Fruit fly (Drosophila melanogaster): Measurements from ENCODE around the gene CG5418.
A peak's percentile ranks its signal among the peaks of the same experiment; 100 is the strongest.

Gene CG5418

dm6 chr2L:12463037-12463436, 10.0 kb upstream of the CG5418 start (continued):
- TF ChIP-seq Chrac-16 (GFP tag; optimal IDR thresholded peaks at IDR 0.05) (no peak), cwo (GFP tag; optimal IDR thresholded peaks at IDR 0.05) (peak; percentile 48), CG13894 (tag; optimal IDR thresholded peaks at IDR 0.05) (no peak), CG10979 (tag; optimal IDR thresholded peaks at IDR 0.05) (no peak), CG15479 (GFP tag; optimal IDR thresholded peaks at IDR 0.05) (no peak), CrebB (tag; optimal IDR thresholded peaks at IDR 0.05) (peak; percentile 8), tll (GFP tag; optimal IDR thresholded peaks at IDR 0.05) (no peak), Taf1 (GFP tag; IDR thresholded peaks at IDR 0.05) (no peak), CG30431 (GFP tag; optimal IDR thresholded peaks at IDR 0.05) (no peak), stwl (tag; optimal IDR thresholded peaks at IDR 0.05) (no peak), sr (GFP tag; IDR thresholded peaks at IDR 0.05) (no peak), vnd (GFP tag; IDR thresholded peaks at IDR 0.05; ENCODE audit: partially characterized antibody) (no peak), CG34376 (GFP tag; optimal IDR thresholded peaks at IDR 0.05) (peak; percentile 48), CG12659 (GFP tag; optimal IDR thresholded peaks at IDR 0.05) (no peak), wor (GFP tag; IDR thresholded peaks at IDR 0.05) (no peak), crc (GFP tag; optimal IDR thresholded peaks at IDR 0.05) (no peak), Sry-δ (GFP tag; optimal IDR thresholded peaks at IDR 0.05) (no peak), amos (GFP tag; IDR thresholded peaks at IDR 0.05; ENCODE audit: partially characterized antibody) (no peak), br (optimal IDR thresholded peaks at IDR 0.05) (no peak), CG10462 (GFP tag; optimal IDR thresholded peaks at IDR 0.05) (no peak), CG12104 (GFP tag; optimal IDR thresholded peaks at IDR 0.05) (no peak), bsh (GFP tag; optimal IDR thresholded peaks at IDR 0.05) (no peak), CG7556 (GFP tag; optimal IDR thresholded peaks at IDR 0.05) (peak; percentile 14), CG9609 (GFP tag; optimal IDR thresholded peaks at IDR 0.05) (no peak), CG7786 (GFP tag; optimal IDR thresholded peaks at IDR 0.05) (no peak), BtbVII (GFP tag; optimal IDR thresholded peaks at IDR 0.05) (peak; percentile 53), CG5953 (GFP tag; IDR thresholded peaks at IDR 0.05) (no peak), CG3726 (GFP tag; IDR thresholded peaks at IDR 0.05) (no peak), salm (tag; optimal IDR thresholded peaks at IDR 0.05) (no peak), CG18476 (GFP tag; optimal IDR thresholded peaks at IDR 0.05) (no peak), fd3F (GFP tag; optimal IDR thresholded peaks at IDR 0.05) (no peak), HLH54F (GFP tag; optimal IDR thresholded peaks at IDR 0.05) (no peak), CG13296 (GFP tag; optimal IDR thresholded peaks at IDR 0.05) (peak; percentile 66), CG8089 (GFP tag; optimal IDR thresholded peaks at IDR 0.05) (no peak), ro (GFP tag; IDR thresholded peaks at IDR 0.05) (no peak), CG32767 (GFP tag; IDR thresholded peaks at IDR 0.05) (no peak), CG15696 (tag; optimal IDR thresholded peaks at IDR 0.05) (no peak), corto (GFP tag; optimal IDR thresholded peaks at IDR 0.05) (no peak), Bteb2 (GFP tag; optimal IDR thresholded peaks at IDR 0.05) (no peak), CG17612 (GFP tag; IDR thresholded peaks at IDR 0.05) (no peak), nmo (GFP tag; optimal IDR thresholded peaks at IDR 0.05) (no peak), Aef1 (GFP tag; IDR thresholded peaks at IDR 0.05) (no peak), CG10147 (GFP tag; optimal IDR thresholded peaks at IDR 0.05) (no peak), gem (tag; optimal IDR thresholded peaks at IDR 0.05) (no peak), Hr78 (GFP tag; optimal IDR thresholded peaks at IDR 0.05) (no peak), CG2129 (GFP tag; IDR thresholded peaks at IDR 0.05; ENCODE audit: partially characterized antibody) (no peak), pzg (GFP tag; optimal IDR thresholded peaks at IDR 0.05) (no peak), CG31365 (tag; optimal IDR thresholded peaks at IDR 0.05) (peak; percentile 30), zf30C (GFP tag; optimal IDR thresholded peaks at IDR 0.05) (no peak), Hsf (GFP tag; optimal IDR thresholded peaks at IDR 0.05) (no peak), CG11560 (tag; IDR thresholded peaks at IDR 0.05) (no peak)
